Worm (Caenorhabditis elegans) whole organism, L2 larva: ENCODE results near the gene lev-9.
A peak's percentile ranks its signal among the peaks of the same experiment; 100 is the strongest.

Experiments used
- C34F6.9 ChIP-seq: fragments of 150-350 bp; optimal IDR thresholded peaks from 2 replicates; lab custom pipeline; 2014; ENCODE audit warnings: missing biosample characterization, missing genetic modification characterization
- F13H6.1 ChIP-seq: sonication (generic microtip); optimal IDR thresholded peaks from 2 replicates; lab custom pipeline; 2016; ENCODE audit warnings: missing genetic modification characterization, missing compliant biosample characterization
- R02D3.7 ChIP-seq: fragments of 150-350 bp; optimal IDR thresholded peaks from 2 replicates; lab custom pipeline; 2014; ENCODE audit warnings: missing biosample characterization, missing genetic modification characterization
- Y55F3AM.14 ChIP-seq: fragments of 200-800 bp; sonication (Bioruptor generic); optimal IDR thresholded peaks from 2 replicates; lab custom pipeline; 2018; ENCODE audit warnings: mild to moderate bottlenecking, missing genetic modification characterization, missing compliant biosample characterization
- ZK546.5 ChIP-seq: sonication (generic microtip); optimal IDR thresholded peaks from 2 replicates; lab custom pipeline; 2017; ENCODE audit warnings: missing biosample characterization, missing genetic modification characterization
- alr-1 ChIP-seq: fragments of 150-350 bp; optimal IDR thresholded peaks from 2 replicates; lab custom pipeline; 2014; ENCODE audit warnings: missing biosample characterization, missing genetic modification characterization
- aly-2 ChIP-seq: fragments of 150-350 bp; optimal IDR thresholded peaks from 2 replicates; lab custom pipeline; 2014; ENCODE audit warnings: missing biosample characterization, missing genetic modification characterization
- ama-1 ChIP-seq: fragments of 150-350 bp; optimal IDR thresholded peaks from 2 replicates; lab custom pipeline; 2018; ENCODE audit warnings: inconsistent platforms
- blmp-1 ChIP-seq: sonication (generic microtip); optimal IDR thresholded peaks from 2 replicates; lab custom pipeline; 2017; ENCODE audit warnings: missing genetic modification characterization, mild to moderate bottlenecking, missing compliant biosample characterization, antibody characterized with exemption, moderate library complexity; ENCODE audit not compliant: insufficient read depth
- ceh-16 ChIP-seq: fragments of 150-350 bp; optimal IDR thresholded peaks from 2 replicates; lab custom pipeline; 2014; ENCODE audit warnings: missing biosample characterization, missing genetic modification characterization
- ceh-82 ChIP-seq: fragments of 150-350 bp; optimal IDR thresholded peaks from 2 replicates; lab custom pipeline; 2014; ENCODE audit warnings: missing biosample characterization, missing genetic modification characterization
- crh-2 ChIP-seq: sonication (generic microtip); optimal IDR thresholded peaks from 2 replicates; lab custom pipeline; 2017; ENCODE audit warnings: missing biosample characterization, missing genetic modification characterization
- dmd-4 ChIP-seq: sonication (generic microtip); optimal IDR thresholded peaks from 2 replicates; lab custom pipeline; 2017; ENCODE audit warnings: missing biosample characterization, missing genetic modification characterization
- egl-27 ChIP-seq: sonication (generic microtip); optimal IDR thresholded peaks from 3 replicates; lab custom pipeline; 2017; ENCODE audit warnings: missing biosample characterization, missing genetic modification reagents, missing genetic modification characterization
- elt-1 ChIP-seq: fragments of 150-350 bp; optimal IDR thresholded peaks from 2 replicates; lab custom pipeline; 2014; ENCODE audit warnings: missing biosample characterization, missing genetic modification characterization
- elt-3 ChIP-seq: sonication (generic microtip); optimal IDR thresholded peaks from 2 replicates; lab custom pipeline; 2017; ENCODE audit warnings: missing biosample characterization, missing genetic modification characterization
- fos-1 ChIP-seq: fragments of 150-350 bp; optimal IDR thresholded peaks from 2 replicates; lab custom pipeline; 2014; ENCODE audit warnings: missing biosample characterization, missing genetic modification characterization
- gmeb-1 ChIP-seq: fragments of 150-350 bp; optimal IDR thresholded peaks from 2 replicates; lab custom pipeline; 2014; ENCODE audit warnings: missing biosample characterization, missing genetic modification characterization
- lin-11 ChIP-seq: fragments of 150-350 bp; sonication (generic microtip); optimal IDR thresholded peaks from 2 replicates; lab custom pipeline; 2014; ENCODE audit warnings: missing biosample characterization, missing genetic modification characterization, inconsistent platforms, mixed read lengths
- lin-13 ChIP-seq: fragments of 150-350 bp; optimal IDR thresholded peaks from 2 replicates; lab custom pipeline; 2014; ENCODE audit warnings: missing biosample characterization, missing genetic modification reagents, missing genetic modification characterization
- lin-39 ChIP-seq: fragments of 150-350 bp; optimal IDR thresholded peaks from 2 replicates; lab custom pipeline; 2014; ENCODE audit warnings: missing biosample characterization, missing genetic modification reagents, missing genetic modification characterization
- lsy-2 ChIP-seq, 2 experiments: fragments of 150-350 bp in 1 of 2; sonication (generic microtip) in 1 of 2; optimal IDR thresholded peaks; 2 replicates each; lab custom pipeline; 2014 to 2017; ENCODE audit warnings: missing biosample characterization in 2 of 2, missing genetic modification characterization in 2 of 2
- mab-5 ChIP-seq: fragments of 150-350 bp; optimal IDR thresholded peaks from 2 replicates; lab custom pipeline; 2014; ENCODE audit warnings: missing biosample characterization, missing genetic modification characterization
- mbf-1 ChIP-seq: sonication (generic microtip); optimal IDR thresholded peaks from 2 replicates; lab custom pipeline; 2017; ENCODE audit warnings: missing biosample characterization, missing genetic modification characterization
- mdl-1 ChIP-seq, 2 experiments: fragments of 150-350 bp in 1 of 2; sonication (generic microtip) in 1 of 2; optimal IDR thresholded peaks; 2 replicates each; lab custom pipeline; 2017; ENCODE audit warnings: missing biosample characterization in 2 of 2, missing genetic modification characterization in 2 of 2
- nhr-10 ChIP-seq: sonication (generic microtip); optimal IDR thresholded peaks from 2 replicates; lab custom pipeline; 2017; ENCODE audit warnings: missing biosample characterization, missing genetic modification characterization
- nhr-11 ChIP-seq: fragments of 150-350 bp; optimal IDR thresholded peaks from 2 replicates; lab custom pipeline; 2014; ENCODE audit warnings: missing biosample characterization, missing genetic modification characterization
- nhr-12 ChIP-seq: fragments of 150-350 bp; optimal IDR thresholded peaks from 2 replicates; lab custom pipeline; 2014; ENCODE audit warnings: missing biosample characterization, missing genetic modification characterization
- nhr-129 ChIP-seq: fragments of 150-350 bp; optimal IDR thresholded peaks from 2 replicates; lab custom pipeline; 2014; ENCODE audit warnings: missing biosample characterization, missing genetic modification characterization
- nhr-21 ChIP-seq: fragments of 150-350 bp; optimal IDR thresholded peaks from 2 replicates; lab custom pipeline; 2014; ENCODE audit warnings: missing biosample characterization, missing genetic modification characterization
- nhr-23 ChIP-seq: fragments of 150-350 bp; optimal IDR thresholded peaks from 2 replicates; lab custom pipeline; 2014; ENCODE audit warnings: missing biosample characterization, missing genetic modification reagents, missing genetic modification characterization
- nhr-237 ChIP-seq: fragments of 150-350 bp; optimal IDR thresholded peaks from 2 replicates; lab custom pipeline; 2014; ENCODE audit warnings: missing biosample characterization, missing genetic modification characterization
- nhr-25 ChIP-seq: fragments of 150-350 bp; sonication (generic microtip); optimal IDR thresholded peaks from 3 replicates; lab custom pipeline; 2014; ENCODE audit warnings: missing biosample characterization, missing genetic modification characterization
- nhr-6 ChIP-seq: fragments of 150-350 bp; optimal IDR thresholded peaks from 2 replicates; lab custom pipeline; 2014; ENCODE audit warnings: missing biosample characterization, missing genetic modification characterization
- nhr-77 ChIP-seq: fragments of 150-350 bp; optimal IDR thresholded peaks from 2 replicates; lab custom pipeline; 2014; ENCODE audit warnings: missing biosample characterization, missing genetic modification characterization
- peb-1 ChIP-seq: fragments of 150-350 bp; optimal IDR thresholded peaks from 2 replicates; lab custom pipeline; 2014; ENCODE audit warnings: missing biosample characterization, missing genetic modification characterization
- sem-4 ChIP-seq: fragments of 150-350 bp; optimal IDR thresholded peaks from 2 replicates; lab custom pipeline; 2014; ENCODE audit warnings: missing biosample characterization, missing genetic modification reagents, missing genetic modification characterization
- skn-1 ChIP-seq: sonication (generic microtip); optimal IDR thresholded peaks from 2 replicates; lab custom pipeline; 2017; ENCODE audit warnings: missing biosample characterization, missing genetic modification characterization
- sma-3 ChIP-seq: sonication (generic microtip); optimal IDR thresholded peaks from 2 replicates; lab custom pipeline; 2016; ENCODE audit warnings: missing genetic modification reagents, missing genetic modification characterization, missing compliant biosample characterization
- sma-9 ChIP-seq, 2 experiments: fragments of 150-350 bp in 1 of 2; sonication (generic microtip) in 1 of 2; optimal IDR thresholded peaks; 2 replicates each; lab custom pipeline; 2014 to 2016; ENCODE audit warnings: missing genetic modification characterization in 2 of 2, mild to moderate bottlenecking in 1 of 2, missing biosample characterization in 1 of 2, missing compliant biosample characterization in 1 of 2, missing genetic modification reagents in 1 of 2, moderate library complexity in 1 of 2
- snpc-4 ChIP-seq: fragments of 150-350 bp; optimal IDR thresholded peaks from 2 replicates; lab custom pipeline; 2014; ENCODE audit warnings: missing biosample characterization, missing genetic modification characterization
- unc-39 ChIP-seq: fragments of 150-350 bp; optimal IDR thresholded peaks from 2 replicates; lab custom pipeline; 2014; ENCODE audit warnings: missing biosample characterization, missing genetic modification characterization
- unc-55 ChIP-seq: fragments of 150-350 bp; sonication (generic microtip); optimal IDR thresholded peaks from 3 replicates; lab custom pipeline; 2014; ENCODE audit warnings: missing biosample characterization, missing genetic modification reagents, missing genetic modification characterization
- unc-62 ChIP-seq: fragments of 150-350 bp; optimal IDR thresholded peaks from 2 replicates; lab custom pipeline; 2014; ENCODE audit warnings: missing biosample characterization, missing genetic modification reagents, missing genetic modification characterization
- zag-1 ChIP-seq: fragments of 150-350 bp; optimal IDR thresholded peaks from 2 replicates; lab custom pipeline; 2014; ENCODE audit warnings: missing biosample characterization, missing genetic modification characterization
- ztf-1 ChIP-seq: fragments of 200-800 bp; sonication (Bioruptor generic); conservative IDR thresholded peaks from 2 replicates; pipeline ENCODE4 v1.3.6; 2022; ENCODE audit warnings: missing genetic modification characterization, missing compliant biosample characterization
- ztf-11 ChIP-seq: sonication (generic microtip); optimal IDR thresholded peaks from 2 replicates; lab custom pipeline; 2017; ENCODE audit warnings: missing biosample characterization, missing genetic modification characterization
- ztf-4 ChIP-seq: fragments of 150-350 bp; optimal IDR thresholded peaks from 2 replicates; lab custom pipeline; 2014; ENCODE audit warnings: missing biosample characterization, missing genetic modification characterization

Gene lev-9

ce11 chrX:6299641-6300240 lies 8.2 kb upstream of the lev-9 start, which contains the start of gene cest-16:
Gene cest-16, plus strand, starts transcription at chrX:6299942.
- TF ChIP-seq ztf-1 (GFP tag; lab: Robert Waterston, UW) (no peak), nhr-129 (peak; percentile 25), ama-1 (lab: Kevin White, UChicago) (no peak), egl-27 (tag; lab: Kevin White, UChicago) (no peak)

ce11 chrX:6296402-6296844 lies 4.9 kb upstream of the lev-9 start:
- TF ChIP-seq snpc-4 (tag; lab: Kevin White, UChicago) (peak; percentile 88), gmeb-1 (tag; lab: Kevin White, UChicago) (peak; percentile 96), dmd-4 (peak; percentile 81), nhr-6 (tag; lab: Kevin White, UChicago) (peak; percentile 99), sem-4 (peak; percentile 97), nhr-11 (peak; percentile 76), nhr-77 (peak; percentile 97), C34F6.9 (tag; lab: Kevin White, UChicago) (peak; percentile 98), sma-3 (GFP tag; lab: Kevin White, UChicago) (peak; percentile 99), F13H6.1 (tag; lab: Kevin White, UChicago) (peak; percentile 99), blmp-1 (tag; lab: Kevin White, UChicago) (peak; percentile 82), elt-3 (tag; lab: Kevin White, UChicago) (peak; percentile 95), lin-11 (tag; lab: Kevin White, UChicago) (peak; percentile 99), peb-1 (tag; lab: Kevin White, UChicago) (peak; percentile 50), nhr-23 (no peak), lin-39 (tag; lab: Kevin White, UChicago) (peak; percentile 93), crh-2 (tag; lab: Kevin White, UChicago) (peak; percentile 100), nhr-21 (tag; lab: Kevin White, UChicago) (peak; percentile 100), alr-1 (no peak), unc-55 (GFP tag; lab: Kevin White, UChicago) (peak; percentile 100), mbf-1 (tag; lab: Kevin White, UChicago) (peak; percentile 77), elt-1 (tag; lab: Kevin White, UChicago) (peak; percentile 50), ceh-82 (tag; lab: Kevin White, UChicago) (peak; percentile 99), unc-62 (GFP tag; lab: Kevin White, UChicago) (peak; percentile 94), skn-1 (tag; lab: Kevin White, UChicago) (peak; percentile 86), sma-9 (GFP tag; optimal IDR thresholded peaks at IDR 0.05; lab: Kevin White, UChicago) (peak; percentile 99), sma-9 (tag; optimal IDR thresholded peaks at IDR 0.05; lab: Kevin White, UChicago) (peak; percentile 95), fos-1 (peak; percentile 99), ztf-1 (GFP tag; lab: Robert Waterston, UW) (peak; percentile 95), mab-5 (tag; lab: Kevin White, UChicago) (peak; percentile 99), ceh-16 (peak; percentile 99), ZK546.5 (peak; percentile 88), egl-27 (tag; lab: Kevin White, UChicago) (peak; percentile 99), nhr-129 (peak; percentile 100), R02D3.7 (tag; lab: Kevin White, UChicago) (peak; percentile 81), mdl-1 (tag; optimal IDR thresholded peaks at IDR 0.05; lab: Kevin White, UChicago) (peak; percentile 94 to 96), ztf-4 (tag; lab: Kevin White, UChicago) (peak; percentile 97), nhr-237 (tag; lab: Kevin White, UChicago) (peak; percentile 99), ama-1 (lab: Kevin White, UChicago) (peak; percentile 56), nhr-10 (tag; lab: Kevin White, UChicago) (peak; percentile 99), nhr-25 (peak; percentile 99), nhr-12 (peak; percentile 70), zag-1 (tag; lab: Kevin White, UChicago) (peak; percentile 98), Y55F3AM.14 (GFP tag; lab: Kevin White, UChicago) (peak; percentile 95), aly-2 (tag; lab: Kevin White, UChicago) (peak; percentile 87), unc-39 (tag; lab: Kevin White, UChicago) (peak; percentile 97), lin-13 (GFP tag; lab: Kevin White, UChicago) (peak; percentile 99), ztf-11 (tag; lab: Kevin White, UChicago) (peak; percentile 84), lsy-2 (tag; optimal IDR thresholded peaks at IDR 0.05; lab: Kevin White, UChicago) (peak; percentile 97)
